Worm (Caenorhabditis elegans): ENCODE data around the gene str-249.

str-249 gene

ce11 chrIV:7139143-7139542 lies 47.5 kb downstream of the str-249 start:
- TF ChIP-seq ama-1 (optimal IDR thresholded peaks at IDR 0.05), result no peak
- no peak for TF ChIP-seq syd-9 (tag; optimal IDR thresholded peaks at IDR 0.05)
- TF ChIP-seq ceh-48 (tag; optimal IDR thresholded peaks at IDR 0.05), result no peak
- TF ChIP-seq sox-2 (GFP tag; IDR thresholded peaks at IDR 0.05), result no peak
- TF ChIP-seq ceh-2 (tag; optimal IDR thresholded peaks at IDR 0.05), result no peak
- no peak for TF ChIP-seq fkh-6 (tag; optimal IDR thresholded peaks at IDR 0.05)
- no peak for TF ChIP-seq nhr-11 (tag; optimal IDR thresholded peaks at IDR 0.05)
- TF ChIP-seq ceh-45 (GFP tag; IDR thresholded peaks at IDR 0.05), result no peak
- no peak for TF ChIP-seq pha-2 (tag; optimal IDR thresholded peaks at IDR 0.05)
- TF ChIP-seq pros-1 (tag; optimal IDR thresholded peaks at IDR 0.05), result no peak
- TF ChIP-seq elt-2 (tag; optimal IDR thresholded peaks at IDR 0.05), result no peak
- TF ChIP-seq che-1 (tag; optimal IDR thresholded peaks at IDR 0.05), result no peak
- TF ChIP-seq dve-1 (tag; optimal IDR thresholded peaks at IDR 0.05), result no peak
- TF ChIP-seq ttx-3 (tag; optimal IDR thresholded peaks at IDR 0.05), result no peak
- TF ChIP-seq hlh-13 (GFP tag; optimal IDR thresholded peaks at IDR 0.05), result no peak

All from whole organism, late embryonic.